Worm (Caenorhabditis elegans) whole organism, L2 larva: ENCODE results near the gene drh-1.

Experiments
- C34F6.9 ChIP-seq: fragments of 150-350 bp; optimal IDR thresholded peaks from 2 replicates; lab custom pipeline; 2014; ENCODE audit warnings: missing biosample characterization, missing genetic modification characterization
- R02D3.7 ChIP-seq: fragments of 150-350 bp; optimal IDR thresholded peaks from 2 replicates; lab custom pipeline; 2014; ENCODE audit warnings: missing biosample characterization, missing genetic modification characterization
- Y55F3AM.14 ChIP-seq: fragments of 200-800 bp; sonication (Bioruptor generic); optimal IDR thresholded peaks from 2 replicates; lab custom pipeline; 2018; ENCODE audit warnings: mild to moderate bottlenecking, missing genetic modification characterization, missing compliant biosample characterization
- ZK546.5 ChIP-seq: sonication (generic microtip); optimal IDR thresholded peaks from 2 replicates; lab custom pipeline; 2017; ENCODE audit warnings: missing biosample characterization, missing genetic modification characterization
- alr-1 ChIP-seq: fragments of 150-350 bp; optimal IDR thresholded peaks from 2 replicates; lab custom pipeline; 2014; ENCODE audit warnings: missing biosample characterization, missing genetic modification characterization
- ama-1 ChIP-seq: fragments of 150-350 bp; optimal IDR thresholded peaks from 2 replicates; lab custom pipeline; 2018; ENCODE audit warnings: inconsistent platforms
- blmp-1 ChIP-seq: sonication (generic microtip); optimal IDR thresholded peaks from 2 replicates; lab custom pipeline; 2017; ENCODE audit warnings: missing genetic modification characterization, mild to moderate bottlenecking, missing compliant biosample characterization, antibody characterized with exemption, moderate library complexity; ENCODE audit not compliant: insufficient read depth
- ceh-16 ChIP-seq: fragments of 150-350 bp; optimal IDR thresholded peaks from 2 replicates; lab custom pipeline; 2014; ENCODE audit warnings: missing biosample characterization, missing genetic modification characterization
- ceh-82 ChIP-seq: fragments of 150-350 bp; optimal IDR thresholded peaks from 2 replicates; lab custom pipeline; 2014; ENCODE audit warnings: missing biosample characterization, missing genetic modification characterization
- crh-2 ChIP-seq: sonication (generic microtip); optimal IDR thresholded peaks from 2 replicates; lab custom pipeline; 2017; ENCODE audit warnings: missing biosample characterization, missing genetic modification characterization
- dmd-4 ChIP-seq: sonication (generic microtip); optimal IDR thresholded peaks from 2 replicates; lab custom pipeline; 2017; ENCODE audit warnings: missing biosample characterization, missing genetic modification characterization
- elt-1 ChIP-seq: fragments of 150-350 bp; optimal IDR thresholded peaks from 2 replicates; lab custom pipeline; 2014; ENCODE audit warnings: missing biosample characterization, missing genetic modification characterization
- fos-1 ChIP-seq: fragments of 150-350 bp; optimal IDR thresholded peaks from 2 replicates; lab custom pipeline; 2014; ENCODE audit warnings: missing biosample characterization, missing genetic modification characterization
- gmeb-1 ChIP-seq: fragments of 150-350 bp; optimal IDR thresholded peaks from 2 replicates; lab custom pipeline; 2014; ENCODE audit warnings: missing biosample characterization, missing genetic modification characterization
- lin-13 ChIP-seq: fragments of 150-350 bp; optimal IDR thresholded peaks from 2 replicates; lab custom pipeline; 2014; ENCODE audit warnings: missing biosample characterization, missing genetic modification reagents, missing genetic modification characterization
- lin-39 ChIP-seq: fragments of 150-350 bp; optimal IDR thresholded peaks from 2 replicates; lab custom pipeline; 2014; ENCODE audit warnings: missing biosample characterization, missing genetic modification reagents, missing genetic modification characterization
- mab-5 ChIP-seq: fragments of 150-350 bp; optimal IDR thresholded peaks from 2 replicates; lab custom pipeline; 2014; ENCODE audit warnings: missing biosample characterization, missing genetic modification characterization
- mdl-1 ChIP-seq, 2 experiments: fragments of 150-350 bp in 1 of 2; sonication (generic microtip) in 1 of 2; optimal IDR thresholded peaks; 2 replicates each; lab custom pipeline; 2017; ENCODE audit warnings: missing biosample characterization in 2 of 2, missing genetic modification characterization in 2 of 2
- nhr-11 ChIP-seq: fragments of 150-350 bp; optimal IDR thresholded peaks from 2 replicates; lab custom pipeline; 2014; ENCODE audit warnings: missing biosample characterization, missing genetic modification characterization
- nhr-129 ChIP-seq: fragments of 150-350 bp; optimal IDR thresholded peaks from 2 replicates; lab custom pipeline; 2014; ENCODE audit warnings: missing biosample characterization, missing genetic modification characterization
- nhr-23 ChIP-seq: fragments of 150-350 bp; optimal IDR thresholded peaks from 2 replicates; lab custom pipeline; 2014; ENCODE audit warnings: missing biosample characterization, missing genetic modification reagents, missing genetic modification characterization
- nhr-237 ChIP-seq: fragments of 150-350 bp; optimal IDR thresholded peaks from 2 replicates; lab custom pipeline; 2014; ENCODE audit warnings: missing biosample characterization, missing genetic modification characterization
- nhr-25 ChIP-seq: fragments of 150-350 bp; sonication (generic microtip); optimal IDR thresholded peaks from 3 replicates; lab custom pipeline; 2014; ENCODE audit warnings: missing biosample characterization, missing genetic modification characterization
- skn-1 ChIP-seq: sonication (generic microtip); optimal IDR thresholded peaks from 2 replicates; lab custom pipeline; 2017; ENCODE audit warnings: missing biosample characterization, missing genetic modification characterization
- sma-3 ChIP-seq: sonication (generic microtip); optimal IDR thresholded peaks from 2 replicates; lab custom pipeline; 2016; ENCODE audit warnings: missing genetic modification reagents, missing genetic modification characterization, missing compliant biosample characterization
- sma-9 ChIP-seq, 2 experiments: fragments of 150-350 bp in 1 of 2; sonication (generic microtip) in 1 of 2; optimal IDR thresholded peaks; 2 replicates each; lab custom pipeline; 2014 to 2016; ENCODE audit warnings: missing genetic modification characterization in 2 of 2, mild to moderate bottlenecking in 1 of 2, missing biosample characterization in 1 of 2, missing compliant biosample characterization in 1 of 2, missing genetic modification reagents in 1 of 2, moderate library complexity in 1 of 2
- snpc-4 ChIP-seq: fragments of 150-350 bp; optimal IDR thresholded peaks from 2 replicates; lab custom pipeline; 2014; ENCODE audit warnings: missing biosample characterization, missing genetic modification characterization
- unc-39 ChIP-seq: fragments of 150-350 bp; optimal IDR thresholded peaks from 2 replicates; lab custom pipeline; 2014; ENCODE audit warnings: missing biosample characterization, missing genetic modification characterization
- unc-55 ChIP-seq: fragments of 150-350 bp; sonication (generic microtip); optimal IDR thresholded peaks from 3 replicates; lab custom pipeline; 2014; ENCODE audit warnings: missing biosample characterization, missing genetic modification reagents, missing genetic modification characterization
- unc-62 ChIP-seq: fragments of 150-350 bp; optimal IDR thresholded peaks from 2 replicates; lab custom pipeline; 2014; ENCODE audit warnings: missing biosample characterization, missing genetic modification reagents, missing genetic modification characterization
- zag-1 ChIP-seq: fragments of 150-350 bp; optimal IDR thresholded peaks from 2 replicates; lab custom pipeline; 2014; ENCODE audit warnings: missing biosample characterization, missing genetic modification characterization
- ztf-1 ChIP-seq: fragments of 200-800 bp; sonication (Bioruptor generic); conservative IDR thresholded peaks from 2 replicates; pipeline ENCODE4 v1.3.6; 2022; ENCODE audit warnings: missing genetic modification characterization, missing compliant biosample characterization
- ztf-11 ChIP-seq: sonication (generic microtip); optimal IDR thresholded peaks from 2 replicates; lab custom pipeline; 2017; ENCODE audit warnings: missing biosample characterization, missing genetic modification characterization
- ztf-4 ChIP-seq: fragments of 150-350 bp; optimal IDR thresholded peaks from 2 replicates; lab custom pipeline; 2014; ENCODE audit warnings: missing biosample characterization, missing genetic modification characterization

Gene drh-1

ce11 chrIV:6605863-6606262, 7.3 kb downstream of the drh-1 start, which contains the start of gene nstp-2:
TSS of gene nstp-2 (minus strand) at chrIV:6606188.
- no peak for TF ChIP-seq skn-1 (tag; lab: Kevin White, UChicago)
- TF ChIP-seq sma-3 (GFP tag; lab: Kevin White, UChicago) = no peak
- no peak for TF ChIP-seq lin-39 (tag; lab: Kevin White, UChicago)
- no peak for TF ChIP-seq unc-55 (GFP tag; lab: Kevin White, UChicago)
- TF ChIP-seq nhr-25 = no peak
- TF ChIP-seq nhr-129 (tag; lab: Kevin White, UChicago) = no peak
- TF ChIP-seq ztf-11 = no peak
- TF ChIP-seq snpc-4 (tag; lab: Kevin White, UChicago) = no peak

DNA sequence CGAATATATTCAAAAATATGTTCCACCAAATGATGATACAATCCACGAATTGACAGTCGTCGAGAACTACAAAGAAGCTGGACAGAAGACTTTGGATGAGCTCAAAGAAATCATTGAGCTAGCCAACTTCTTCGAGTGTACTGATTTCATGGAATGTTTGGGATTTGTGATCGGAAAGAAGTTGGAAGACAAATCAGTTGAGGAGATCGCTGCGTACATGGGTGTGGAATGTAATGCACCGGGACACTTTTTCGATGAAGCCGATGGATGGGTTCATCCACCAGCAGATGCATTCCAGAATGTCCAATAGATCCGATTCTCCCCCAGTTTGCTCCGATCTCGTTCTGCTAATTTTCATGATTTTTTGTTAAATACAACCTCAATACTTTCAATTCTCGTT, 9.6 kb downstream of the drh-1 start:
- no peak for TF ChIP-seq mab-5 (tag; lab: Kevin White, UChicago)
- TF ChIP-seq nhr-25 = no peak
- TF ChIP-seq sma-9 (GFP tag; optimal IDR thresholded peaks at IDR 0.05; lab: Kevin White, UChicago) = peak; percentile 15
- TF ChIP-seq sma-9 (tag; optimal IDR thresholded peaks at IDR 0.05; lab: Kevin White, UChicago) = no peak

DNA sequence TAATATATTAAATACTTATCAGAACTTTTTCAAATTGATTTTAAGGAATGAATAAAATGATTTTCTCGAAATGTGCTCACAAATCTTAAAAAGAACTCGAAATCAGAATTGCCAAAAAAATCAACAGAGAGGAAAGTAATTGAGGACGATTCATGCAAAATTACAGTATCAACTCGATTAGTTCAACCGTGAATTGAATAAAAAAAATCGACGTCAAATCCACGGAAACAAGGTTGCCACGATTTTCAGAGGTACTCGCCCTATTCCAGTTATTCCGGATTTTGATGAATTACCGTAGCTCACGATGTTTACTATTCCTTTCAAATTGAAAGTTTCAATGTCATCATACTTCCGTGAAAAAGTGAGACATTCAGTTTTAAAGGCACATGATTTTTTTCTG, 10.8 kb downstream of the drh-1 start, which contains the start of gene F15B10.3:
F15B10.3 (plus strand) TSS at position 301 of the 400 bp plus-strand sequence.
- TF ChIP-seq unc-39 (tag; lab: Kevin White, UChicago) (no peak), R02D3.7 (no peak), Y55F3AM.14 (no peak), unc-55 (GFP tag; lab: Kevin White, UChicago) (no peak), dmd-4 (tag; lab: Kevin White, UChicago) (no peak), nhr-23 (tag; lab: Kevin White, UChicago) (no peak), alr-1 (tag; lab: Kevin White, UChicago) (no peak), snpc-4 (tag; lab: Kevin White, UChicago) (no peak), ceh-16 (tag; lab: Kevin White, UChicago) (no peak), ztf-4 (no peak), skn-1 (tag; lab: Kevin White, UChicago) (no peak), ztf-11 (no peak)

- peak; percentile 51 for TF ChIP-seq C34F6.9 (tag; lab: Kevin White, UChicago)
- no peak for TF ChIP-seq ama-1 (lab: Kevin White, UChicago)
- peak; percentile 47 for TF ChIP-seq fos-1 (tag; lab: Kevin White, UChicago)
- TF ChIP-seq elt-1 (tag; lab: Kevin White, UChicago) = no peak
- TF ChIP-seq unc-55 (GFP tag; lab: Kevin White, UChicago) = peak; percentile 74
- TF ChIP-seq blmp-1 = no peak
- peak; percentile 18 for TF ChIP-seq sma-9 (GFP tag; optimal IDR thresholded peaks at IDR 0.05; lab: Kevin White, UChicago)
- no peak for TF ChIP-seq sma-9 (tag; optimal IDR thresholded peaks at IDR 0.05; lab: Kevin White, UChicago)
- no peak for TF ChIP-seq nhr-25
- peak; percentile 62 for TF ChIP-seq nhr-129 (tag; lab: Kevin White, UChicago)
- TF ChIP-seq unc-39 (tag; lab: Kevin White, UChicago) = no peak
- no peak for TF ChIP-seq mdl-1 (tag; optimal IDR thresholded peaks at IDR 0.05; lab: Kevin White, UChicago)
- no peak for TF ChIP-seq ceh-82 (tag; lab: Kevin White, UChicago)
- no peak for TF ChIP-seq nhr-237
- TF ChIP-seq ztf-11 = no peak
- no peak for TF ChIP-seq unc-62 (GFP tag; lab: Kevin White, UChicago)
- TF ChIP-seq dmd-4 (tag; lab: Kevin White, UChicago) = no peak
- TF ChIP-seq crh-2 = peak; percentile 12
Observed at ce11 chrIV:6601213-6601724, 11.9 kb downstream of the drh-1 start, which contains the start of gene sup-36. TSS of gene sup-36 (plus strand) at chrIV:6601674.

DNA sequence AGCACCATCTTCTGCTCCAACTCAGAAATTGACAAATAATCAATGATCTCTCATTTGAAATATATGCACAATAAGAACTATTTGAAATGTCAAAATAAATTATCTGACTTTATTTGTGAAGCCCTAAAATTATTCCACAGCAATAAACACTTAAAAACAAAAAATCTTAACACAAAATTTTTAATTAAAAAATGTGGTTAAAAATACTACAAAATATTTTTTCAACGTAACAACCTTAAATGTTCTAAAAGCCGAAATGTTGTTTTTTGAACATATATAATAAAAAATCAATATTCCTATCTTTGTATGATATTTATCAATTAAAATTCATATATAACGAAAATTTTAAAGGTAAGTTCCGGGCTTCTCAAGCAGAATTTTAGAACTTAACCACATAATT, 13.7 kb downstream of the drh-1 start, which contains the start of gene F38A5.8:
F38A5.8 (plus strand) TSS at position 301 of the 400 bp plus-strand sequence.
- no peak for TF ChIP-seq ZK546.5 (tag; lab: Kevin White, UChicago)
- no peak for TF ChIP-seq nhr-237
- no peak for TF ChIP-seq ztf-1 (GFP tag; lab: Robert Waterston, UW)
- no peak for TF ChIP-seq gmeb-1 (tag; lab: Kevin White, UChicago)
- no peak for TF ChIP-seq snpc-4 (tag; lab: Kevin White, UChicago)
- no peak for TF ChIP-seq zag-1 (tag; lab: Kevin White, UChicago)
- no peak for TF ChIP-seq nhr-11 (tag; lab: Kevin White, UChicago)
- no peak for TF ChIP-seq nhr-129 (tag; lab: Kevin White, UChicago)
- TF ChIP-seq skn-1 (tag; lab: Kevin White, UChicago) = no peak
- no peak for TF ChIP-seq unc-62 (GFP tag; lab: Kevin White, UChicago)
- TF ChIP-seq dmd-4 (tag; lab: Kevin White, UChicago) = no peak
- no peak for TF ChIP-seq unc-39 (tag; lab: Kevin White, UChicago)
- TF ChIP-seq ama-1 (lab: Kevin White, UChicago) = no peak
- no peak for TF ChIP-seq unc-55 (GFP tag; lab: Kevin White, UChicago)
- no peak for TF ChIP-seq lin-13 (GFP tag; lab: Kevin White, UChicago)
